Fruit fly (Drosophila melanogaster): ENCODE measurements around the gene CG13062.

- TF ChIP-seq kay (GFP tag; ENCODE audit: borderline replicate concordance) (no peak), CG11617 (GFP tag; optimal IDR thresholded peaks at IDR 0.05) (no peak), bab1 (GFP tag; optimal IDR thresholded peaks at IDR 0.05) (no peak), cic (GFP tag; optimal IDR thresholded peaks at IDR 0.05) (no peak), CG14711 (tag; optimal IDR thresholded peaks at IDR 0.05) (no peak), Clk (GFP tag; optimal IDR thresholded peaks at IDR 0.05) (no peak), Mnt (GFP tag; optimal IDR thresholded peaks at IDR 0.05) (no peak), cnc (optimal IDR thresholded peaks at IDR 0.05) (no peak), pad (GFP tag; optimal IDR thresholded peaks at IDR 0.05) (no peak), ovo (GFP tag; optimal IDR thresholded peaks at IDR 0.05) (no peak), toe (GFP tag; optimal IDR thresholded peaks at IDR 0.05) (no peak), CG7045 (GFP tag; optimal IDR thresholded peaks at IDR 0.05) (no peak), CG33017 (tag; optimal IDR thresholded peaks at IDR 0.05) (no peak), CG1620 (GFP tag; optimal IDR thresholded peaks at IDR 0.05) (no peak)
Observed at dm6 chr3L:16364599-16364998, 50.5 kb downstream of the CG13062 start, which contains the start of gene Cpr72Eb.

Measured in whole organism, adult.